Worm (Caenorhabditis elegans) whole organism, L1 larva: ENCODE data around the gene C14C10.10.

ENCODE experiments used
- ama-1 ChIP-seq: fragments of 150-350 bp; optimal IDR thresholded peaks from 2 replicates; lab custom pipeline; 2014
- dpl-1 ChIP-seq, 3 experiments: fragments of 150-350 bp in 2 of 3; sonication (generic microtip) in 1 of 3; optimal IDR thresholded peaks; 2 replicates each; lab custom pipeline; 2014 to 2017; ENCODE audit warnings: missing biosample characterization in 3 of 3, missing genetic modification characterization in 3 of 3, missing genetic modification reagents in 3 of 3
- efl-1 ChIP-seq, 4 experiments: fragments of 150-350 bp; optimal IDR thresholded peaks in 3 of 4; peaks in 1 of 4; 1 replicate in 1 of 4; 2 replicates in 3 of 4; lab custom pipeline; 2014; ENCODE audit warnings: missing biosample characterization in 2 of 4, missing genetic modification characterization in 2 of 4, missing genetic modification reagents in 2 of 4
- fos-1 ChIP-seq: fragments of 150-350 bp; optimal IDR thresholded peaks from 2 replicates; lab custom pipeline; 2014; ENCODE audit warnings: missing biosample characterization, missing genetic modification characterization
- lin-15B ChIP-seq: fragments of 150-350 bp; sonication (generic microtip); optimal IDR thresholded peaks from 3 replicates; lab custom pipeline; 2014; ENCODE audit warnings: missing biosample characterization, missing genetic modification characterization
- lsy-2 ChIP-seq, 2 experiments: fragments of 150-350 bp; optimal IDR thresholded peaks; 2 replicates each; lab custom pipeline; 2014; ENCODE audit warnings: missing biosample characterization in 2 of 2, missing genetic modification characterization in 2 of 2
- nhr-12 ChIP-seq: sonication (generic microtip); optimal IDR thresholded peaks from 2 replicates; lab custom pipeline; 2017; ENCODE audit warnings: missing biosample characterization, missing genetic modification characterization
- sox-4 ChIP-seq: sonication (generic microtip); optimal IDR thresholded peaks from 2 replicates; lab custom pipeline; 2016; ENCODE audit warnings: missing genetic modification characterization, missing compliant biosample characterization
- unc-30 ChIP-seq: sonication (generic microtip); optimal IDR thresholded peaks from 2 replicates; lab custom pipeline; 2017; ENCODE audit warnings: missing biosample characterization, missing genetic modification characterization
- unc-86 ChIP-seq: sonication (generic microtip); optimal IDR thresholded peaks from 2 replicates; lab custom pipeline; 2016; ENCODE audit warnings: missing genetic modification characterization, missing compliant biosample characterization
- zip-4 ChIP-seq: fragments of 200-800 bp; sonication (Bioruptor generic); optimal IDR thresholded peaks from 2 replicates; lab custom pipeline; 2018; ENCODE audit warnings: mild to moderate bottlenecking, missing genetic modification characterization, moderate library complexity, missing compliant biosample characterization

ce11 chrV:12601835-12602234, 2.9 kb upstream of the C14C10.10 start:
- TF ChIP-seq efl-1 (optimal IDR thresholded peaks at IDR 0.05; lab: Kevin White, UChicago) (no peak), efl-1 (GFP tag; optimal IDR thresholded peaks at IDR 0.05 in 1 of 2; lab: Kevin White, UChicago) (no peak), dpl-1 (GFP tag; optimal IDR thresholded peaks at IDR 0.05; lab: Kevin White, UChicago) (no peak), lsy-2 (tag; optimal IDR thresholded peaks at IDR 0.05; lab: Kevin White, UChicago) (no peak), unc-86 (tag; lab: Kevin White, UChicago) (no peak), fos-1 (no peak), lin-15B (tag; lab: Kevin White, UChicago) (no peak), nhr-12 (tag; lab: Kevin White, UChicago) (no peak), ama-1 (lab: Kevin White, UChicago) (no peak), unc-30 (tag; lab: Kevin White, UChicago) (no peak), zip-4 (GFP tag; lab: Kevin White, UChicago) (no peak), sox-4 (tag; lab: Kevin White, UChicago) (no peak)
